Worm (Caenorhabditis elegans) whole organism, late embryonic: ENCODE measurements around the gene pcp-5.

ENCODE experiments used
- T23F11.4 ChIP-seq: fragments of 200-800 bp; sonication (Bioruptor generic); optimal IDR thresholded peaks from 2 replicates; lab custom pipeline; 2018; ENCODE audit warnings: mild to moderate bottlenecking, missing genetic modification characterization, missing compliant biosample characterization
- ama-1 ChIP-seq: fragments of 150-350 bp; optimal IDR thresholded peaks from 2 replicates; lab custom pipeline; 2014
- ceh-6 ChIP-seq: fragments of 200-800 bp; sonication (Bioruptor generic); optimal IDR thresholded peaks from 2 replicates; lab custom pipeline; 2018; ENCODE audit warnings: mild to moderate bottlenecking, missing genetic modification characterization, missing compliant biosample characterization
- elt-4 ChIP-seq: sonication (generic microtip); optimal IDR thresholded peaks from 2 replicates; lab custom pipeline; 2016; ENCODE audit warnings: missing genetic modification characterization, missing compliant biosample characterization
- hlh-15 ChIP-seq: sonication (generic microtip); optimal IDR thresholded peaks from 2 replicates; lab custom pipeline; 2016; ENCODE audit warnings: missing genetic modification characterization, missing compliant biosample characterization
- madf-2 ChIP-seq: sonication (generic microtip); optimal IDR thresholded peaks from 2 replicates; lab custom pipeline; 2017; ENCODE audit warnings: missing genetic modification characterization, missing compliant biosample characterization
- mec-3 ChIP-seq: sonication (generic microtip); optimal IDR thresholded peaks from 2 replicates; lab custom pipeline; 2016; ENCODE audit warnings: borderline replicate concordance, missing genetic modification characterization, missing compliant biosample characterization
- nhr-11 ChIP-seq: fragments of 150-350 bp; optimal IDR thresholded peaks from 2 replicates; lab custom pipeline; 2014; ENCODE audit warnings: missing biosample characterization, missing genetic modification characterization

- TF ChIP-seq mec-3, result no peak
- TF ChIP-seq hlh-15 (tag; lab: Kevin White, UChicago), result no peak
- TF ChIP-seq nhr-11 (tag; lab: Kevin White, UChicago), result no peak
- TF ChIP-seq T23F11.4 (GFP tag; lab: Kevin White, UChicago), result no peak
- no peak for TF ChIP-seq ama-1
- no peak for TF ChIP-seq elt-4
- TF ChIP-seq madf-2 (tag; lab: Kevin White, UChicago), result no peak
- TF ChIP-seq ceh-6 (GFP tag; lab: Kevin White, UChicago), result no peak
These were observed 45.8 kb downstream of the pcp-5 start, which contains the start of gene snr-5 for ce11 chrIII:7861535-7862120.
